Fruit fly (Drosophila melanogaster): ENCODE data around the gene PNUTS.

PNUTS gene

dm6 chr2L:922660-923059 lies 52.4 kb downstream of the PNUTS start, which contains the start of gene Tmtc2 (continued):
- TF ChIP-seq Hr51 (GFP tag; optimal IDR thresholded peaks at IDR 0.05) (no peak), CG13287 (GFP tag; IDR thresholded peaks at IDR 0.05; ENCODE audit: partially characterized antibody) (no peak), CG6854 (GFP tag; optimal IDR thresholded peaks at IDR 0.05) (no peak), CG18619 (GFP tag; optimal IDR thresholded peaks at IDR 0.05) (no peak), CG9932 (GFP tag; IDR thresholded peaks at IDR 0.05) (no peak), fd64A (GFP tag; optimal IDR thresholded peaks at IDR 0.05) (no peak), CG11247 (GFP tag; IDR thresholded peaks at IDR 0.05) (no peak), CG2129 (GFP tag; IDR thresholded peaks at IDR 0.05; ENCODE audit: partially characterized antibody) (no peak), CG34422 (GFP tag; IDR thresholded peaks at IDR 0.05) (no peak), CG12155 (GFP tag; optimal IDR thresholded peaks at IDR 0.05) (peak; percentile 67), MTF-1 (GFP tag; optimal IDR thresholded peaks at IDR 0.05; ENCODE audit: borderline replicate concordance) (no peak), Dip3 (GFP tag; optimal IDR thresholded peaks at IDR 0.05) (no peak), CG3281 (GFP tag; optimal IDR thresholded peaks at IDR 0.05) (no peak), Atf3 (GFP tag; optimal IDR thresholded peaks at IDR 0.05) (no peak), ro (GFP tag; IDR thresholded peaks at IDR 0.05) (no peak), nmo (GFP tag; optimal IDR thresholded peaks at IDR 0.05) (no peak), CG10654 (GFP tag; optimal IDR thresholded peaks at IDR 0.05) (no peak), Myb (GFP tag; optimal IDR thresholded peaks at IDR 0.05) (no peak), CG18599 (GFP tag; optimal IDR thresholded peaks at IDR 0.05) (peak; percentile 5), CG3838 (GFP tag; optimal IDR thresholded peaks at IDR 0.05) (no peak), Rfx (GFP tag; IDR thresholded peaks at IDR 0.05) (no peak), CkIIα-i1 (GFP tag; IDR thresholded peaks at IDR 0.05) (no peak), ab (GFP tag; optimal IDR thresholded peaks at IDR 0.05) (no peak), btn (GFP tag; optimal IDR thresholded peaks at IDR 0.05) (no peak), CG14050 (GFP tag; IDR thresholded peaks at IDR 0.05) (no peak), Jarid2 (GFP tag; optimal IDR thresholded peaks at IDR 0.05) (peak; percentile 50), repo (GFP tag; optimal IDR thresholded peaks at IDR 0.05) (no peak), bsh (GFP tag; optimal IDR thresholded peaks at IDR 0.05) (no peak), Nf-YC (tag; optimal IDR thresholded peaks at IDR 0.05) (peak; percentile 24), CG1603 (tag; optimal IDR thresholded peaks at IDR 0.05) (no peak), HmgD (GFP tag; optimal IDR thresholded peaks at IDR 0.05) (no peak), CG8359 (GFP tag; optimal IDR thresholded peaks at IDR 0.05; ENCODE audit: borderline replicate concordance) (no peak), D (optimal IDR thresholded peaks at IDR 0.05) (no peak), D (GFP tag; optimal IDR thresholded peaks at IDR 0.05) (no peak), her (GFP tag; optimal IDR thresholded peaks at IDR 0.05) (no peak), CG15011 (GFP tag; optimal IDR thresholded peaks at IDR 0.05) (no peak), ems (GFP tag; optimal IDR thresholded peaks at IDR 0.05) (no peak), crol (GFP tag; IDR thresholded peaks at IDR 0.05) (no peak), Med (GFP tag) (peak; percentile 61), CG8089 (GFP tag; optimal IDR thresholded peaks at IDR 0.05) (no peak), chm (GFP tag; IDR thresholded peaks at IDR 0.05) (peak; percentile 67; the same call in 1 of the 2 replicates), CG5245 (GFP tag; optimal IDR thresholded peaks at IDR 0.05) (no peak), CG18476 (GFP tag; optimal IDR thresholded peaks at IDR 0.05) (no peak), zf30C (GFP tag; optimal IDR thresholded peaks at IDR 0.05) (no peak), BtbVII (GFP tag; optimal IDR thresholded peaks at IDR 0.05) (no peak), CG32532 (GFP tag; IDR thresholded peaks at IDR 0.05) (no peak), Mes4 (GFP tag; optimal IDR thresholded peaks at IDR 0.05) (no peak), CG7357 (GFP tag; IDR thresholded peaks at IDR 0.05) (no peak), CG1647 (GFP tag; optimal IDR thresholded peaks at IDR 0.05) (no peak), Adf1 (GFP tag; IDR thresholded peaks at IDR 0.05) (no peak), CG9817 (tag; optimal IDR thresholded peaks at IDR 0.05) (no peak), CG15269 (tag; optimal IDR thresholded peaks at IDR 0.05) (no peak)

All from whole organism, embryonic.